Fruit fly (Drosophila melanogaster): ENCODE measurements around the gene Eig71Ea.

Eig71Ea gene

dm6 chr3L:15662510-15662909, 13.0 kb upstream of the Eig71Ea start:
- TF ChIP-seq gl (tag; optimal IDR thresholded peaks at IDR 0.05) = no peak
- no peak for TF ChIP-seq Pif1A (GFP tag; optimal IDR thresholded peaks at IDR 0.05)
- no peak for TF ChIP-seq CG9948 (tag; optimal IDR thresholded peaks at IDR 0.05)
- no peak for TF ChIP-seq CG10348 (GFP tag; IDR thresholded peaks at IDR 0.05)
- no peak for TF ChIP-seq CG17806 (tag; optimal IDR thresholded peaks at IDR 0.05)
- no peak for TF ChIP-seq fd96Ca (GFP tag; IDR thresholded peaks at IDR 0.05)
- TF ChIP-seq rn (GFP tag; IDR thresholded peaks at IDR 0.05) = no peak
- TF ChIP-seq Ets98B (GFP tag; IDR thresholded peaks at IDR 0.05) = no peak
- TF ChIP-seq Pif1B (GFP tag; optimal IDR thresholded peaks at IDR 0.05) = no peak
- TF ChIP-seq CG4496 (GFP tag; IDR thresholded peaks at IDR 0.05) = no peak

dm6 chr3L:15661567-15661966, 12.1 kb upstream of the Eig71Ea start, which contains the start of gene CG43082:
TSS of gene CG43082 (plus strand) at chr3L:15661867.
- TF ChIP-seq D1 (tag; optimal IDR thresholded peaks at IDR 0.05) = no peak
- no peak for TF ChIP-seq Ets98B (GFP tag; IDR thresholded peaks at IDR 0.05)
- no peak for TF ChIP-seq CG34367 (tag; optimal IDR thresholded peaks at IDR 0.05)
- TF ChIP-seq CG8159 (tag; optimal IDR thresholded peaks at IDR 0.05) = no peak
- no peak for TF ChIP-seq EcR (GFP tag; optimal IDR thresholded peaks at IDR 0.05)
- TF ChIP-seq CG15710 (tag; optimal IDR thresholded peaks at IDR 0.05) = no peak
- no peak for TF ChIP-seq CG9948 (tag; optimal IDR thresholded peaks at IDR 0.05)
- TF ChIP-seq fd96Ca (GFP tag; IDR thresholded peaks at IDR 0.05) = no peak
- no peak for TF ChIP-seq CG13204 (GFP tag; optimal IDR thresholded peaks at IDR 0.05)
- no peak for TF ChIP-seq CG10348 (GFP tag; IDR thresholded peaks at IDR 0.05)
- no peak for TF ChIP-seq Pif1B (GFP tag; optimal IDR thresholded peaks at IDR 0.05)
- no peak for TF ChIP-seq CG8301 (tag; optimal IDR thresholded peaks at IDR 0.05)

- TF ChIP-seq rn (GFP tag; IDR thresholded peaks at IDR 0.05) (no peak), CG9948 (tag; optimal IDR thresholded peaks at IDR 0.05) (no peak), Ets98B (GFP tag; IDR thresholded peaks at IDR 0.05) (no peak), Snoo (tag; optimal IDR thresholded peaks at IDR 0.05) (no peak), CG32121 (GFP tag; IDR thresholded peaks at IDR 0.05) (no peak), CG4496 (GFP tag; IDR thresholded peaks at IDR 0.05) (no peak), CG34367 (tag; optimal IDR thresholded peaks at IDR 0.05) (no peak), D1 (tag; optimal IDR thresholded peaks at IDR 0.05) (no peak), CG14655 (GFP tag; optimal IDR thresholded peaks at IDR 0.05) (no peak), CG15710 (tag; optimal IDR thresholded peaks at IDR 0.05) (no peak), CG10348 (GFP tag; IDR thresholded peaks at IDR 0.05) (no peak)
Measured at dm6 chr3L:15660915-15661314, 11.5 kb upstream of the Eig71Ea start, which contains the start of the genes Eig71Ej and Eig71Ek. TSS of gene Eig71Ej (minus strand) at chr3L:15661015. TSS of gene Eig71Ek (plus strand) at chr3L:15661248.

- TF ChIP-seq gl (tag; optimal IDR thresholded peaks at IDR 0.05) (no peak), CG14655 (GFP tag; optimal IDR thresholded peaks at IDR 0.05) (no peak), rn (GFP tag; IDR thresholded peaks at IDR 0.05) (no peak), CG15710 (tag; optimal IDR thresholded peaks at IDR 0.05) (no peak), CG12605 (GFP tag; IDR thresholded peaks at IDR 0.05) (no peak), EcR (GFP tag; optimal IDR thresholded peaks at IDR 0.05) (no peak), Snoo (tag; optimal IDR thresholded peaks at IDR 0.05) (no peak)
Measured at dm6 chr3L:15659341-15659740, 9.9 kb upstream of the Eig71Ea start, which contains the start of the genes Eig71Eh and Eig71Ei. TSS of gene Eig71Eh (minus strand) at chr3L:15659441. TSS of gene Eig71Ei (plus strand) at chr3L:15659707.

dm6 chr3L:15657290-15657689, 7.8 kb upstream of the Eig71Ea start, which contains the start of the genes Eig71Ef and Eig71Eg:
TSS of gene Eig71Ef (minus strand) at chr3L:15657390.
TSS of gene Eig71Eg (plus strand) at chr3L:15657628.
- no peak for TF ChIP-seq gl (tag; optimal IDR thresholded peaks at IDR 0.05)
- no peak for TF ChIP-seq CG8301 (tag; optimal IDR thresholded peaks at IDR 0.05)
- no peak for TF ChIP-seq Pif1B (GFP tag; optimal IDR thresholded peaks at IDR 0.05)
- no peak for TF ChIP-seq Snoo (tag; optimal IDR thresholded peaks at IDR 0.05)
- no peak for TF ChIP-seq CG17806 (tag; optimal IDR thresholded peaks at IDR 0.05)
- no peak for TF ChIP-seq fd96Ca (GFP tag; IDR thresholded peaks at IDR 0.05)
- no peak for TF ChIP-seq CG9948 (tag; optimal IDR thresholded peaks at IDR 0.05)
- TF ChIP-seq CG14655 (GFP tag; optimal IDR thresholded peaks at IDR 0.05) = no peak
- no peak for TF ChIP-seq CG32121 (GFP tag; IDR thresholded peaks at IDR 0.05)

dm6 chr3L:15655910-15656309, 6.4 kb upstream of the Eig71Ea start, which contains the start of gene Eig71Ee:
TSS of gene Eig71Ee (minus strand) at chr3L:15656010.
- no peak for TF ChIP-seq Pif1A (GFP tag; optimal IDR thresholded peaks at IDR 0.05)
- TF ChIP-seq CG34367 (tag; optimal IDR thresholded peaks at IDR 0.05) = no peak
- TF ChIP-seq rn (GFP tag; IDR thresholded peaks at IDR 0.05) = no peak
- no peak for TF ChIP-seq EcR (GFP tag; optimal IDR thresholded peaks at IDR 0.05)
- TF ChIP-seq CG15710 (tag; optimal IDR thresholded peaks at IDR 0.05) = no peak
- TF ChIP-seq CG10348 (GFP tag; IDR thresholded peaks at IDR 0.05) = no peak
- TF ChIP-seq Snoo (tag; optimal IDR thresholded peaks at IDR 0.05) = no peak
- TF ChIP-seq CG13204 (GFP tag; optimal IDR thresholded peaks at IDR 0.05) = no peak
- TF ChIP-seq CG8301 (tag; optimal IDR thresholded peaks at IDR 0.05) = no peak
- no peak for TF ChIP-seq gl (tag; optimal IDR thresholded peaks at IDR 0.05)
- TF ChIP-seq CG17806 (tag; optimal IDR thresholded peaks at IDR 0.05) = no peak
- no peak for TF ChIP-seq CG32121 (GFP tag; IDR thresholded peaks at IDR 0.05)
- TF ChIP-seq CG8159 (tag; optimal IDR thresholded peaks at IDR 0.05) = no peak
- TF ChIP-seq Ets98B (GFP tag; IDR thresholded peaks at IDR 0.05) = no peak
- TF ChIP-seq fd96Ca (GFP tag; IDR thresholded peaks at IDR 0.05) = no peak
- no peak for TF ChIP-seq CG4496 (GFP tag; IDR thresholded peaks at IDR 0.05)
- no peak for TF ChIP-seq D1 (tag; optimal IDR thresholded peaks at IDR 0.05)
- TF ChIP-seq CG14655 (GFP tag; optimal IDR thresholded peaks at IDR 0.05) = no peak

dm6 chr3L:15652154-15652553, 2.7 kb upstream of the Eig71Ea start, which contains the start of the genes Eig71Ec and Eig71Ed:
TSS of gene Eig71Ec (minus strand) at chr3L:15652254.
TSS of gene Eig71Ed (plus strand) at chr3L:15652537.
- TF ChIP-seq CG17806 (tag; optimal IDR thresholded peaks at IDR 0.05) (no peak), CG15710 (tag; optimal IDR thresholded peaks at IDR 0.05) (no peak), CG4496 (GFP tag; IDR thresholded peaks at IDR 0.05) (no peak), CG9948 (tag; optimal IDR thresholded peaks at IDR 0.05) (no peak), CG10348 (GFP tag; IDR thresholded peaks at IDR 0.05) (no peak), CG32121 (GFP tag; IDR thresholded peaks at IDR 0.05) (no peak), gl (tag; optimal IDR thresholded peaks at IDR 0.05) (no peak), CG12605 (GFP tag; IDR thresholded peaks at IDR 0.05) (no peak), CG14655 (GFP tag; optimal IDR thresholded peaks at IDR 0.05) (no peak), Pif1B (GFP tag; optimal IDR thresholded peaks at IDR 0.05) (no peak), CG13204 (GFP tag; optimal IDR thresholded peaks at IDR 0.05) (no peak), CG34367 (tag; optimal IDR thresholded peaks at IDR 0.05) (no peak), CG8301 (tag; optimal IDR thresholded peaks at IDR 0.05) (no peak), EcR (GFP tag; optimal IDR thresholded peaks at IDR 0.05) (no peak), D1 (tag; optimal IDR thresholded peaks at IDR 0.05) (no peak)

Data from whole organism, pupa.